Worm (Caenorhabditis elegans) whole organism, L3 larva: ENCODE results near the gene F45E6.1.

ENCODE experiments used
- elt-1 ChIP-seq: fragments of 150-350 bp; optimal IDR thresholded peaks from 2 replicates; lab custom pipeline; 2014; ENCODE audit warnings: missing biosample characterization, missing genetic modification characterization
- fos-1 ChIP-seq: fragments of 150-350 bp; optimal IDR thresholded peaks from 2 replicates; lab custom pipeline; 2014; ENCODE audit warnings: missing biosample characterization, missing genetic modification characterization
- mdl-1 ChIP-seq: fragments of 150-350 bp; optimal IDR thresholded peaks from 2 replicates; lab custom pipeline; 2014; ENCODE audit warnings: missing biosample characterization, missing genetic modification characterization
- nhr-28 ChIP-seq: fragments of 150-350 bp; optimal IDR thresholded peaks from 2 replicates; lab custom pipeline; 2014; ENCODE audit warnings: missing biosample characterization, missing genetic modification characterization
- nhr-67 ChIP-seq: fragments of 150-350 bp; optimal IDR thresholded peaks from 2 replicates; lab custom pipeline; 2014; ENCODE audit warnings: missing biosample characterization, missing genetic modification characterization
- pqm-1 ChIP-seq: fragments of 150-350 bp; optimal IDR thresholded peaks from 2 replicates; lab custom pipeline; 2017; ENCODE audit warnings: missing biosample characterization, missing genetic modification characterization, inconsistent platforms
- snpc-4 ChIP-seq: fragments of 150-350 bp; optimal IDR thresholded peaks from 2 replicates; lab custom pipeline; 2014; ENCODE audit warnings: missing biosample characterization, missing genetic modification characterization
- tbx-2 ChIP-seq: sonication (generic microtip); optimal IDR thresholded peaks from 2 replicates; lab custom pipeline; 2016; ENCODE audit warnings: mild to moderate bottlenecking, missing genetic modification characterization, missing compliant biosample characterization
- unc-39 ChIP-seq: sonication (generic microtip); optimal IDR thresholded peaks from 4 replicates; lab custom pipeline; 2017; ENCODE audit warnings: missing biosample characterization, missing genetic modification characterization
- zag-1 ChIP-seq: fragments of 150-350 bp; optimal IDR thresholded peaks from 2 replicates; lab custom pipeline; 2014; ENCODE audit warnings: missing biosample characterization, missing genetic modification characterization
- ztf-11 ChIP-seq: fragments of 150-350 bp; optimal IDR thresholded peaks from 2 replicates; lab custom pipeline; 2014; ENCODE audit warnings: missing biosample characterization, missing genetic modification characterization

DNA sequence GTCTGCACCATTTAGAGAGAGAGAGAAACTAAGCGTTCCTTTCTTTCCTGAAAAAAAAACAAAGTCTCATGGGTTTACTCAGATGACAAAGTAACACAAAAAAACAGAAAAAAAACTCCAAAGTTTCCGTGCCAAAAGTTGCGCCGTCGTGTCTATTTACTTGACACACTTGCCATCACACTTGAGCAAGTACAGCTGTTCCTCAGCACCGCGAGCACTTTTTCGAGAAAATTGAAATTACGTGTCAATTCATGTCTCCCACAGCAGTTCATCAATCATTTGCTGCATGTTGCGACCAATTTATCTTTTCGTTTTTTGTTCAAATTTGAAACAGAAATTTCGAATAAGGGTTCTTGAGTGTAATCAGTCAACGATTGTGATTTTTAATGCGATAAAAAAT lies 40.8 kb downstream of the F45E6.1 start:
- TF ChIP-seq pqm-1 (no peak), mdl-1 (tag; lab: Kevin White, UChicago) (no peak), nhr-28 (tag; lab: Kevin White, UChicago) (no peak), unc-39 (tag; lab: Kevin White, UChicago) (no peak), tbx-2 (tag; lab: Kevin White, UChicago) (no peak), ztf-11 (tag; lab: Kevin White, UChicago) (no peak), zag-1 (tag; lab: Kevin White, UChicago) (no peak), elt-1 (no peak), fos-1 (tag; lab: Kevin White, UChicago) (no peak), nhr-67 (tag; lab: Kevin White, UChicago) (no peak), snpc-4 (no peak)
